Worm (Caenorhabditis elegans) whole organism, young adult: ENCODE data around the gene cyp-35A3.
A peak's percentile ranks its signal among the peaks of the same experiment; 100 is the strongest.

Source experiments
- D2030.7 ChIP-seq: fragments of 200-800 bp; sonication (Bioruptor generic); IDR thresholded peaks from 2 replicates; pipeline ENCODE4 v1.3.6; 2022; ENCODE audit warnings: missing genetic modification reagents, missing genetic modification characterization, missing compliant biosample characterization
- F22D6.2 ChIP-seq: sonication (generic microtip); optimal IDR thresholded peaks from 2 replicates; lab custom pipeline; 2016; ENCODE audit warnings: mild to moderate bottlenecking, missing genetic modification characterization, missing compliant biosample characterization
- F33H1.4 ChIP-seq: fragments of 200-800 bp; sonication (Bioruptor generic); IDR thresholded peaks from 2 replicates; pipeline ENCODE4 v1.3.6; 2022; ENCODE audit warnings: missing genetic modification reagents, missing genetic modification characterization, missing compliant biosample characterization
- F52B5.7 ChIP-seq: sonication (generic microtip); optimal IDR thresholded peaks from 2 replicates; lab custom pipeline; 2016; ENCODE audit warnings: mild to moderate bottlenecking, missing genetic modification characterization, missing compliant biosample characterization
- F55B11.4 ChIP-seq: sonication (generic microtip); optimal IDR thresholded peaks from 2 replicates; lab custom pipeline; 2016; ENCODE audit warnings: missing compliant biosample characterization, missing genetic modification characterization, borderline replicate concordance; ENCODE audit not compliant: insufficient read depth
- F57A8.1 ChIP-seq: fragments of 200-800 bp; sonication (Bioruptor generic); optimal IDR thresholded peaks from 2 replicates; lab custom pipeline; 2018; ENCODE audit warnings: mild to moderate bottlenecking, missing genetic modification characterization, moderate library complexity, missing compliant biosample characterization
- K12H6.12 ChIP-seq: fragments of 200-800 bp; sonication (Bioruptor generic); optimal IDR thresholded peaks from 2 replicates; lab custom pipeline; 2018; ENCODE audit warnings: mild to moderate bottlenecking, missing genetic modification characterization, missing compliant biosample characterization
- Y53F4B.3 ChIP-seq: fragments of 200-800 bp; sonication (Bioruptor generic); IDR thresholded peaks from 2 replicates; pipeline ENCODE4 v1.3.6; 2022; ENCODE audit warnings: missing genetic modification reagents, missing genetic modification characterization, missing compliant biosample characterization
- ama-1 ChIP-seq, 3 experiments: fragments of 150-350 bp in 1 of 3; sonication (generic microtip) in 2 of 3; optimal IDR thresholded peaks; 2 replicates each; lab custom pipeline; 2014 to 2018; ENCODE audit warnings: missing biosample characterization in 2 of 3, missing genetic modification characterization in 2 of 3, missing genetic modification reagents in 2 of 3
- aptf-2 ChIP-seq: fragments of 200-800 bp; sonication (Bioruptor generic); conservative IDR thresholded peaks from 2 replicates; pipeline ENCODE4 v1.3.6; 2022; ENCODE audit warnings: missing genetic modification reagents, missing genetic modification characterization, missing compliant biosample characterization
- attf-6 ChIP-seq: fragments of 200-800 bp; sonication (Bioruptor generic); IDR thresholded peaks from 2 replicates; pipeline ENCODE4 v1.3.6; 2022; ENCODE audit warnings: missing genetic modification reagents, missing genetic modification characterization, missing compliant biosample characterization
- bed-2 ChIP-seq: fragments of 200-800 bp; sonication (Bioruptor generic); IDR thresholded peaks from 2 replicates; pipeline ENCODE4 v1.3.6; 2022; ENCODE audit warnings: missing genetic modification reagents, missing genetic modification characterization, missing compliant biosample characterization
- ccch-3 ChIP-seq: fragments of 200-800 bp; sonication (Bioruptor generic); optimal IDR thresholded peaks from 2 replicates; lab custom pipeline; 2018; ENCODE audit warnings: mild to moderate bottlenecking, missing genetic modification characterization, missing compliant biosample characterization
- ceh-100 ChIP-seq: fragments of 200-800 bp; sonication (Bioruptor generic); IDR thresholded peaks from 2 replicates; pipeline ENCODE4 v1.3.6; 2022; ENCODE audit warnings: missing genetic modification reagents, missing genetic modification characterization, missing compliant biosample characterization
- ceh-91 ChIP-seq: fragments of 200-800 bp; sonication (Bioruptor generic); IDR thresholded peaks from 2 replicates; pipeline ENCODE4 v1.3.6; 2022; ENCODE audit warnings: missing genetic modification reagents, missing genetic modification characterization, missing compliant biosample characterization
- die-1 ChIP-seq: sonication (generic microtip); optimal IDR thresholded peaks from 2 replicates; lab custom pipeline; 2016; ENCODE audit warnings: missing genotype, mild to moderate bottlenecking, missing genetic modification characterization, missing compliant biosample characterization
- dpl-1 ChIP-seq: fragments of 150-350 bp; optimal IDR thresholded peaks from 2 replicates; lab custom pipeline; 2014; ENCODE audit warnings: missing biosample characterization, missing genetic modification reagents, missing genetic modification characterization
- efl-1 ChIP-seq: fragments of 150-350 bp; optimal IDR thresholded peaks from 2 replicates; lab custom pipeline; 2014; ENCODE audit warnings: missing biosample characterization, missing genetic modification reagents, missing genetic modification characterization
- egrh-3 ChIP-seq: fragments of 200-800 bp; sonication (Bioruptor generic); IDR thresholded peaks from 2 replicates; pipeline ENCODE4 v1.3.6; 2022; ENCODE audit warnings: missing genetic modification reagents, missing genetic modification characterization, missing compliant biosample characterization
- fkh-3 ChIP-seq: sonication (generic microtip); optimal IDR thresholded peaks from 2 replicates; lab custom pipeline; 2016; ENCODE audit warnings: mild to moderate bottlenecking, missing genetic modification characterization, missing compliant biosample characterization
- hmg-1.2 ChIP-seq: fragments of 200-800 bp; sonication (Bioruptor generic); IDR thresholded peaks from 2 replicates; pipeline ENCODE4 v1.3.6; 2022; ENCODE audit warnings: missing genetic modification reagents, missing genetic modification characterization, missing compliant biosample characterization
- hsf-1 ChIP-seq: fragments of 200-800 bp; sonication (Bioruptor generic); IDR thresholded peaks from 2 replicates; pipeline ENCODE4 v1.3.6; 2022; ENCODE audit warnings: missing genetic modification reagents, missing genetic modification characterization, missing compliant biosample characterization
- lin-40 ChIP-seq: sonication (generic microtip); optimal IDR thresholded peaks from 2 replicates; lab custom pipeline; 2016; ENCODE audit warnings: missing genetic modification characterization, mild to moderate bottlenecking, missing compliant biosample characterization, missing genotype, missing genetic modification reagents
- lsy-27 ChIP-seq: sonication (generic microtip); optimal IDR thresholded peaks from 2 replicates; lab custom pipeline; 2017; ENCODE audit warnings: missing genetic modification characterization, mild to moderate bottlenecking, missing compliant biosample characterization, antibody characterized with exemption, missing genotype, borderline replicate concordance; ENCODE audit not compliant: insufficient read depth
- madf-6 ChIP-seq: fragments of 200-800 bp; sonication (Bioruptor generic); IDR thresholded peaks from 2 replicates; pipeline ENCODE4 v1.3.6; 2022; ENCODE audit warnings: missing genetic modification reagents, missing genetic modification characterization, missing compliant biosample characterization
- madf-8 ChIP-seq: fragments of 200-800 bp; sonication (Bioruptor generic); conservative IDR thresholded peaks from 2 replicates; pipeline ENCODE4 v1.3.6; 2022; ENCODE audit warnings: missing genetic modification reagents, missing genetic modification characterization, missing compliant biosample characterization
- nfya-2 ChIP-seq: fragments of 200-800 bp; sonication (Bioruptor generic); IDR thresholded peaks from 2 replicates; pipeline ENCODE4 v1.3.6; 2022; ENCODE audit warnings: missing genetic modification reagents, missing genetic modification characterization, missing compliant biosample characterization
- nfyb-1 ChIP-seq: fragments of 200-800 bp; sonication (Bioruptor generic); IDR thresholded peaks from 2 replicates; pipeline ENCODE4 v1.3.6; 2022; ENCODE audit warnings: missing genetic modification reagents, missing genetic modification characterization, missing compliant biosample characterization
- nhr-179 ChIP-seq: sonication (generic microtip); optimal IDR thresholded peaks from 2 replicates; lab custom pipeline; 2016; ENCODE audit warnings: mild to moderate bottlenecking, missing genetic modification characterization, missing compliant biosample characterization
- nhr-80 ChIP-seq: sonication (generic microtip); optimal IDR thresholded peaks from 2 replicates; lab custom pipeline; 2016; ENCODE audit warnings: missing genetic modification characterization, missing compliant biosample characterization
- rcor-1 ChIP-seq: fragments of 200-800 bp; sonication (Bioruptor generic); IDR thresholded peaks from 2 replicates; pipeline ENCODE4 v1.3.6; 2022; ENCODE audit warnings: missing genetic modification reagents, missing genetic modification characterization, missing compliant biosample characterization
- snpc-3.4 ChIP-seq: sonication (generic microtip); optimal IDR thresholded peaks from 2 replicates; lab custom pipeline; 2017; ENCODE audit warnings: missing genetic modification characterization, mild to moderate bottlenecking, missing compliant biosample characterization, antibody characterized with exemption, moderate library complexity, missing genotype, missing genetic modification reagents
- tbp1 ChIP-seq: fragments of 200-800 bp; sonication (Bioruptor generic); optimal IDR thresholded peaks from 2 replicates; lab custom pipeline; 2018; ENCODE audit warnings: mild to moderate bottlenecking, missing genetic modification characterization, missing compliant biosample characterization
- xnd-1 ChIP-seq: sonication (generic microtip); optimal IDR thresholded peaks from 2 replicates; lab custom pipeline; 2016; ENCODE audit warnings: missing genotype, missing genetic modification reagents, missing genetic modification characterization, missing compliant biosample characterization
- zim-3 ChIP-seq: sonication (generic microtip); optimal IDR thresholded peaks from 2 replicates; lab custom pipeline; 2017; ENCODE audit warnings: mild to moderate bottlenecking, missing genetic modification characterization, moderate library complexity, missing compliant biosample characterization

cyp-35A3 gene

DNA sequence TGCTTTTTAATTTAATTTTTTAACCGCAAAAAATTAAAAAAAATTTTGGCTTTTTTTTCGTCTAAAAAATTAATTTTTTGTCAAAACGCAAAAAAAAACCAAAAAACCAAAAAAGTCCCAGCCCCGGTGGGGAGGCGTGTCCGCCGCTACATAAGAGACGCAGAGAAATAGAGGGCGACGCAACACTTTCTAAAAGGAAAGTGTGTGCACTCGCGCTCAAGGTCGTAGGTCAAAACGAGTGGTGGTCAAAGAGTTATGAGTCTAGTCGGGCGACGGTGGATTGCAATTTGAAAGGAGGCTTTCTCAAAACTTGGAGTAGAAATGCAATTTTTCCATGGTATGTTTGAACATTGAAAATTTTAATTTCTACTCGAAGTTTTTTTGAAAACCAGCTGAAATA lies 17.8 kb upstream of the cyp-35A3 start:
- no peak for TF ChIP-seq bed-2 (GFP tag; lab: Robert Waterston, UW)
- 0 out of 2 replicates have a peak, but pooled peaks have one; percentile 35 for TF ChIP-seq aptf-2
- peak; percentile 77 for TF ChIP-seq hmg-1.2 (GFP tag; lab: Robert Waterston, UW)
- TF ChIP-seq madf-8 (GFP tag; lab: Robert Waterston, UW), result peak; percentile 93
- peak; percentile 58; the same call in 1 of the 2 replicates for TF ChIP-seq hsf-1 (GFP tag; lab: Robert Waterston, UW)
- TF ChIP-seq efl-1, result peak; percentile 88
- TF ChIP-seq madf-6, result peak; percentile 96
- no peak for TF ChIP-seq K12H6.12 (tag; lab: Kevin White, UChicago)
- peak; percentile 62 for TF ChIP-seq dpl-1
- TF ChIP-seq D2030.7, result peak; percentile 46; the same call in 1 of the 2 replicates
- 0 out of 2 replicates have a peak, but pooled peaks have one; percentile 17 for TF ChIP-seq ceh-91 (GFP tag; lab: Robert Waterston, UW)
- no peak for TF ChIP-seq nhr-179 (tag; lab: Kevin White, UChicago)
- TF ChIP-seq xnd-1 (tag; lab: Kevin White, UChicago), result peak; percentile 90
- TF ChIP-seq attf-6 (GFP tag; lab: Robert Waterston, UW), result no peak
- peak; percentile 30; the same call in 1 of the 2 replicates for TF ChIP-seq F33H1.4 (GFP tag; lab: Robert Waterston, UW)
- TF ChIP-seq ama-1 (optimal IDR thresholded peaks at IDR 0.05; lab: Kevin White, UChicago), result no peak
- no peak for TF ChIP-seq ama-1 (GFP tag; optimal IDR thresholded peaks at IDR 0.05; lab: Kevin White, UChicago)
- 0 out of 2 replicates have a peak, but pooled peaks have one; percentile 10 for TF ChIP-seq ceh-100 (GFP tag; lab: Robert Waterston, UW)

DNA sequence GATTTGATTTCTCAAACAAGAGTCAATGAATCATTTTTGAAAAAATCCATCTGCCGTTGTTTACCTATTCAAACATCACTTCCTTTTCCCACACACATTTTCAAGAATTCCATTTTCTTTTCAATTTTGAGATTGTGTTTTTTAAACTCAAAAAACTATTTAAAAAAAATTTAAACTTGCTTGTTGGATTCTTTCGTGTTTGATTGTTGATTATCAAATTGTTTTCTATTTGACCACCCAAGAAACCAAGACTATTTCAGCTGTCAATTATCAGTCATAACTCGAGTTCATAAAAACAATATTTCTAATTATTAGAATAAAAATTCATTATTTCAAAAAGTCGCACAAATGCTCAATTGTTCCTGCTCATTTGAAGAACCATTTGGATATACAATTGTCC lies 17.2 kb upstream of the cyp-35A3 start, which contains the start of gene srh-8:
srh-8 (plus strand) TSS at position 301 of the 400 bp plus-strand sequence.
- TF ChIP-seq F52B5.7 (no peak), tbp1 (GFP tag; lab: Kevin White, UChicago) (no peak), zim-3 (tag; lab: Kevin White, UChicago) (no peak), F57A8.1 (GFP tag; lab: Kevin White, UChicago) (no peak), nfyb-1 (GFP tag; lab: Robert Waterston, UW) (no peak)
- TF ChIP-seq, all 124 proteins: peak for 0

DNA sequence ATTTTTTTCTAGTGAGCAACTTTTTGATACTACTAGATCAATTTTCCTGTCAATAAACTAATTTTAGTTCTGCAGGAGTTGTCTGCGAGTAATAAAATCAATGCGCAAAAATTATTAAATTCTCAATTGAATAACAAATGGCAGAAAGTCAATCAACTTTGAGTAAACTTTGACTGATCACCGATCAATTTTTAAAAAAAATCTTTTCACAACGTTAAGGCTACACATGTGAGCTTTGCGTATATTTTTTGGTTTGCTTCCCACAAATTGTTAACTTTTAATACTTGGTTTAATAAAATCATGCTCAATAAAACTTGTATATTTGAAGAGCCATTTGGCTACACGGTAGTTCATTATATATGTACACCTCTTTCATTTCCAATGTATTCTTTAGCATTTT lies 14.5 kb upstream of the cyp-35A3 start, which contains the start of gene srh-7:
srh-7 (plus strand) TSS at position 301 of the 400 bp plus-strand sequence.
- TF ChIP-seq F22D6.2 (tag; lab: Kevin White, UChicago) (no peak), die-1 (no peak), fkh-3 (tag; lab: Kevin White, UChicago) (no peak), attf-6 (GFP tag; lab: Robert Waterston, UW) (no peak), F55B11.4 (tag; lab: Kevin White, UChicago) (no peak)

DNA sequence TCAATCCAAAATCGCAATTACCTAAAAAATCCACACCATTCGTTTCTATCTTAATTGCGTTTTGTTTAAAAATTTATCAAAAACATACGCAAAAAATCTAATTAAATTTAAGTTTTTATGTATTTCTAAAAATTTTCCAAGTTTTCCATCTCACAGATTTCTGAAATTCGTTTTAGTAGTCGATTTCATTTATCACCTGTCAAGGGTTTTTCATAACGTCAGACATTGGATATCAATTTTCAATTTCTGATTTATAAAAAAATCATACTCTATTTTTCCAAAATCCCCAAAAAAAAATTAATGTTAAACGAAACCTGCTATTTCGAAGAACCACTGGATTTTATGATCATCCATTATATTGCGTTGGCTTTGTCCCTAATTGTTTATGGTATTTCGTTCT lies 12.2 kb upstream of the cyp-35A3 start, which contains the start of gene srh-4:
srh-4 (plus strand) TSS at position 301 of the 400 bp plus-strand sequence.
- no peak for TF ChIP-seq nhr-179 (tag; lab: Kevin White, UChicago)
- no peak for TF ChIP-seq ccch-3 (GFP tag; lab: Kevin White, UChicago)
- TF ChIP-seq egrh-3 (GFP tag; lab: Robert Waterston, UW), result no peak
- no peak for TF ChIP-seq tbp1 (GFP tag; lab: Kevin White, UChicago)
- TF ChIP-seq nhr-80, result no peak
- no peak for TF ChIP-seq rcor-1 (GFP tag; lab: Robert Waterston, UW)
- TF ChIP-seq Y53F4B.3, result no peak
- no peak for TF ChIP-seq nfya-2 (GFP tag; lab: Robert Waterston, UW)
- no peak for TF ChIP-seq snpc-3.4 (tag; lab: Kevin White, UChicago)
- no peak for TF ChIP-seq lin-40
- TF ChIP-seq lsy-27 (tag; lab: Kevin White, UChicago), result no peak
